Worm (Caenorhabditis elegans) whole organism, L4 larva: ENCODE results near the gene cest-17.

Source experiments
- F10B5.3 ChIP-seq: sonication (generic microtip); optimal IDR thresholded peaks from 2 replicates; lab custom pipeline; 2016; ENCODE audit warnings: mild to moderate bottlenecking, missing genetic modification characterization, missing compliant biosample characterization
- F37D6.2 ChIP-seq: sonication (generic microtip); optimal IDR thresholded peaks from 2 replicates; lab custom pipeline; 2016; ENCODE audit warnings: mild to moderate bottlenecking, missing genetic modification characterization, missing compliant biosample characterization
- T20F7.1 ChIP-seq: fragments of 200-800 bp; sonication (Bioruptor generic); optimal IDR thresholded peaks from 2 replicates; lab custom pipeline; 2018; ENCODE audit warnings: mild to moderate bottlenecking, missing genetic modification characterization, missing compliant biosample characterization
- T26A8.4 ChIP-seq: fragments of 200-800 bp; sonication (Bioruptor generic); IDR thresholded peaks from 2 replicates; pipeline ENCODE4 v1.3.6; 2022; ENCODE audit warnings: missing genetic modification characterization, missing compliant biosample characterization
- ZK337.2 ChIP-seq: fragments of 200-800 bp; sonication (Bioruptor generic); IDR thresholded peaks from 2 replicates; pipeline ENCODE4 v1.3.6; 2022; ENCODE audit warnings: missing genetic modification reagents, missing genetic modification characterization, missing compliant biosample characterization
- ZK546.5 ChIP-seq, 2 experiments: sonication (generic microtip); optimal IDR thresholded peaks; 2 replicates each; lab custom pipeline; 2017; ENCODE audit warnings: missing biosample characterization in 2 of 2, missing genetic modification characterization in 2 of 2
- aha-1 ChIP-seq: fragments of 150-350 bp; peaks from one replicate; lab custom pipeline; 2014; ENCODE audit warnings: missing biosample characterization, missing genetic modification characterization
- ces-1 ChIP-seq: fragments of 150-350 bp; sonication (generic microtip); optimal IDR thresholded peaks from 4 replicates; lab custom pipeline; 2014; ENCODE audit warnings: missing biosample characterization, missing genetic modification reagents, missing genetic modification characterization
- daf-12 ChIP-seq: fragments of 150-350 bp; optimal IDR thresholded peaks from 2 replicates; lab custom pipeline; 2014; ENCODE audit warnings: missing biosample characterization, missing genetic modification reagents, missing genetic modification characterization
- daf-19 ChIP-seq: fragments of 200-800 bp; sonication (Bioruptor generic); conservative IDR thresholded peaks from 2 replicates; pipeline ENCODE4 v1.3.6; 2022; ENCODE audit warnings: missing genetic modification characterization, missing compliant biosample characterization
- dmd-9 ChIP-seq: fragments of 200-800 bp; sonication (Bioruptor generic); IDR thresholded peaks from 2 replicates; pipeline ENCODE4 v1.3.6; 2022; ENCODE audit warnings: missing genetic modification reagents, missing genetic modification characterization, missing compliant biosample characterization
- dve-1 ChIP-seq: sonication (generic microtip); optimal IDR thresholded peaks from 2 replicates; lab custom pipeline; 2017; ENCODE audit warnings: antibody characterized with exemption, mild to moderate bottlenecking, missing genetic modification characterization, missing compliant biosample characterization; ENCODE audit not compliant: insufficient read depth
- egl-43 ChIP-seq: fragments of 200-800 bp; sonication (Bioruptor generic); IDR thresholded peaks from 2 replicates; pipeline ENCODE4 v1.3.6; 2022; ENCODE audit warnings: missing genetic modification reagents, missing genetic modification characterization, missing compliant biosample characterization
- hlh-30 ChIP-seq: sonication (generic microtip); optimal IDR thresholded peaks from 2 replicates; lab custom pipeline; 2017; ENCODE audit warnings: antibody characterized with exemption, mild to moderate bottlenecking, missing genetic modification characterization, missing compliant biosample characterization; ENCODE audit not compliant: insufficient read depth
- hmg-1.1 ChIP-seq: fragments of 200-800 bp; sonication (Bioruptor generic); IDR thresholded peaks from 2 replicates; pipeline ENCODE4 v1.3.6; 2022; ENCODE audit warnings: missing genetic modification reagents, missing genetic modification characterization, missing compliant biosample characterization
- madf-5 ChIP-seq, 2 experiments: fragments of 200-800 bp; sonication (Bioruptor generic); IDR thresholded peaks; 2 replicates each; pipeline ENCODE4 v1.3.6; 2022; ENCODE audit warnings: missing compliant biosample characterization in 2 of 2, missing genetic modification characterization in 2 of 2
- mes-2 ChIP-seq: sonication (generic microtip); optimal IDR thresholded peaks from 2 replicates; lab custom pipeline; 2016; ENCODE audit warnings: missing genotype, mild to moderate bottlenecking, missing genetic modification characterization, missing compliant biosample characterization; ENCODE audit not compliant: poor library complexity, severe bottlenecking
- mxl-2 ChIP-seq: fragments of 200-800 bp; sonication (Bioruptor generic); conservative IDR thresholded peaks from 2 replicates; pipeline ENCODE4 v1.3.6; 2022; ENCODE audit warnings: missing genetic modification reagents, missing genetic modification characterization, missing compliant biosample characterization
- nhr-11 ChIP-seq: fragments of 150-350 bp; optimal IDR thresholded peaks from 2 replicates; lab custom pipeline; 2014; ENCODE audit warnings: missing biosample characterization, missing genetic modification characterization
- nhr-6 ChIP-seq: fragments of 150-350 bp; optimal IDR thresholded peaks from 2 replicates; lab custom pipeline; 2014; ENCODE audit warnings: missing biosample characterization, missing genetic modification characterization
- php-3 ChIP-seq: fragments of 200-800 bp; sonication (Bioruptor generic); IDR thresholded peaks from 2 replicates; pipeline ENCODE4 v1.3.6; 2022; ENCODE audit warnings: missing genetic modification reagents, missing genetic modification characterization, missing compliant biosample characterization
- set-16 ChIP-seq: fragments of 200-800 bp; sonication (Bioruptor generic); IDR thresholded peaks from 2 replicates; pipeline ENCODE4 v1.3.6; 2022; ENCODE audit warnings: missing genetic modification reagents, missing genetic modification characterization, missing compliant biosample characterization
- spr-1 ChIP-seq: sonication (generic microtip); optimal IDR thresholded peaks from 2 replicates; lab custom pipeline; 2016; ENCODE audit warnings: mild to moderate bottlenecking, missing genetic modification characterization, missing compliant biosample characterization
- spr-3 ChIP-seq: fragments of 200-800 bp; sonication (Bioruptor generic); optimal IDR thresholded peaks from 2 replicates; lab custom pipeline; 2018; ENCODE audit warnings: mild to moderate bottlenecking, missing genetic modification characterization, missing compliant biosample characterization
- tag-97 ChIP-seq: fragments of 200-800 bp; sonication (Bioruptor generic); IDR thresholded peaks from 2 replicates; pipeline ENCODE4 v1.3.6; 2022; ENCODE audit warnings: missing genetic modification characterization, missing compliant biosample characterization
- unc-130 ChIP-seq: sonication (generic microtip); optimal IDR thresholded peaks from 2 replicates; lab custom pipeline; 2016; ENCODE audit warnings: missing genetic modification reagents, missing genetic modification characterization, missing compliant biosample characterization
- unc-62 ChIP-seq, 3 experiments: fragments of 150-350 bp in 1 of 3; sonication (generic microtip); optimal IDR thresholded peaks in 2 of 3; peaks in 1 of 3; 1 replicate in 1 of 3; 2 replicates in 2 of 3; lab custom pipeline; 2014 to 2017; ENCODE audit warnings: missing biosample characterization in 3 of 3, missing genetic modification characterization in 3 of 3, missing genetic modification reagents in 3 of 3, missing genotype in 1 of 3
- zfp-3 ChIP-seq: fragments of 200-800 bp; sonication (Bioruptor generic); conservative IDR thresholded peaks from 2 replicates; pipeline ENCODE4 v1.3.6; 2022; ENCODE audit warnings: missing genetic modification reagents, missing genetic modification characterization, missing compliant biosample characterization
- ztf-7 ChIP-seq: fragments of 150-350 bp; optimal IDR thresholded peaks from 2 replicates; lab custom pipeline; 2014; ENCODE audit warnings: missing biosample characterization, missing genetic modification characterization

Gene cest-17

DNA sequence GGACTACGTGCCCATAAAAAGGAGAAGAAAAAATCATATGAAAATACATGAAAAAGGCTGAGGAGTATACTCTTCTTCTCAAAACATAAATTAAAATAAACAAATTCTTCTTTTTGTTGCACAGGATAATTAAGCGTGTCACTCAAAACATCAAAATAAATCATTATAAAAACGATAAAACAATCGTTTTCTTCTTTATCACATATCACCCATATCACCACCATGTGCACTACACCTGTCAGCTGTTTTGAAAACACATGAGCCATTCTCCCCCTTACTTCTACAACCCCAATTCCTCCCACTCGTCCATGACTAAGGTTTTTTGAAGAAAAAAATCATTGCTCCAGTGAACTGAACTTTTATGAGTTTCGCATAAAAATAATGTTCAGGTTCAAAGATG, 49.4 kb downstream of the cest-17 start:
- peak; percentile 21 for TF ChIP-seq hlh-30 (tag; lab: Kevin White, UChicago)
- TF ChIP-seq unc-62 (GFP tag; optimal IDR thresholded peaks at IDR 0.05 in 1 of 2; lab: Kevin White, UChicago) = peak in 1 of 2 experiments; percentile 18
- no peak for TF ChIP-seq unc-62 (tag; optimal IDR thresholded peaks at IDR 0.05; lab: Kevin White, UChicago)
- TF ChIP-seq daf-12 (tag; lab: Kevin White, UChicago) = no peak

DNA sequence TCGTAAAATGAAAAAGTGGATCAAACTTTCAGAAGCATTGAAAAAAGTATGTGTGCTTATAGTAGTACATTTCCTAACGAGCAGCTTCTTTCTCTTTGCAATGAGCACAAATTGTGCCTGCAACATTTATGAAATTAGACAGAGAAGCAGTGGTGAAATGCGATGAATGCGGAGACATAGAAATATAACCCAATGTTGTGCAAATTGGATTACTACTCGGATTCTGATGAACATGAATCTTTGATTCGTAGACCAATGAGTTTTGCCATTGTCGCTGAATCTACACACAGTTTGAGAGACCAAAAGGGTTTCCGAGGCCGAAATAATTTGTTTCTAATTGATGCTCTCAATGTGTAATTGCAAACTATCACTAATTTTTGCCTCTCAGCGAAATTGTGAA, 50.8 kb downstream of the cest-17 start:
- TF ChIP-seq T20F7.1 (GFP tag; lab: Kevin White, UChicago) = no peak
- TF ChIP-seq F37D6.2 = no peak
- TF ChIP-seq ces-1 (GFP tag; lab: Kevin White, UChicago) = peak; percentile 53
- TF ChIP-seq egl-43 (GFP tag; lab: Robert Waterston, UW) = no peak
- no peak for TF ChIP-seq set-16 (GFP tag; lab: Robert Waterston, UW)
- no peak for TF ChIP-seq T26A8.4
- TF ChIP-seq ztf-7 (tag; lab: Kevin White, UChicago) = no peak
- no peak for TF ChIP-seq hlh-30 (tag; lab: Kevin White, UChicago)
- no peak for TF ChIP-seq daf-19 (GFP tag; lab: Robert Waterston, UW)
- TF ChIP-seq hmg-1.1 = no peak
- TF ChIP-seq ZK546.5 (tag; optimal IDR thresholded peaks at IDR 0.05; lab: Kevin White, UChicago) = no peak
- no peak for TF ChIP-seq mxl-2
- TF ChIP-seq aha-1 = peak; percentile 81

DNA sequence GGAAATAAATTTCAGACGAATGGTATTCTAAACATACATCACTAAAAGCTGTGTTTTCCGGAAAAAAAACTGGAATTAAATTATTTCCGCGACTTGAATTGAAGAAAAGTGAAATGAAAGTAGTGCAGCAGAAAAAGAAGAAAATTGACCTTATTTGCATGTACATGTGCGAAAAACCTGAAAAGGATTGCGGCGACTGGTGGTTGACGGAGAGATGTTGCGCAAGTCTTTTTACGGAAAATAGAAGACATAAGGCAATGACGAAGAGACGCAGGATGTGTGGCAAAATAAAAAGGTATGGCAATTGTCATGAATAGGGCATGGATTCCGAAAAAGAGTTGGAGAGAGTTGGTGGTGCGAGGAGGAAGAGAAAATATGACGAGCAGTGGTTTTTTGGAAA, 51.8 kb downstream of the cest-17 start:
- TF ChIP-seq F10B5.3 (no peak), spr-3 (GFP tag; lab: Kevin White, UChicago) (no peak), madf-5 (GFP tag; IDR thresholded peaks at IDR 0.05; lab: Robert Waterston, UW) (no peak), php-3 (GFP tag; lab: Robert Waterston, UW) (no peak), ZK337.2 (no peak), nhr-6 (tag; lab: Kevin White, UChicago) (no peak), ztf-7 (tag; lab: Kevin White, UChicago) (no peak), T20F7.1 (GFP tag; lab: Kevin White, UChicago) (no peak), spr-1 (tag; lab: Kevin White, UChicago) (no peak), unc-130 (GFP tag; lab: Kevin White, UChicago) (no peak), dmd-9 (GFP tag; lab: Robert Waterston, UW) (no peak), zfp-3 (no peak), mes-2 (no peak), nhr-11 (tag; lab: Kevin White, UChicago) (no peak), tag-97 (GFP tag; lab: Robert Waterston, UW) (no peak), dve-1 (tag; lab: Kevin White, UChicago) (no peak)
- TF ChIP-seq, all 104 proteins: peak for 0
